Worm (Caenorhabditis elegans) whole organism, L1 larva: ENCODE results near the gene pfk-1.1.

Experiments
- Y116A8C.19 ChIP-seq: sonication (generic microtip); optimal IDR thresholded peaks from 2 replicates; lab custom pipeline; 2016; ENCODE audit warnings: missing compliant biosample characterization, missing genetic modification characterization, borderline replicate concordance
- egl-13 ChIP-seq: sonication (generic microtip); optimal IDR thresholded peaks from 2 replicates; lab custom pipeline; 2016; ENCODE audit warnings: missing genotype, missing genetic modification reagents, missing genetic modification characterization, missing compliant biosample characterization
- egl-27 ChIP-seq, 2 experiments: fragments of 150-350 bp in 1 of 2; sonication (generic microtip); optimal IDR thresholded peaks; 3 replicates each; lab custom pipeline; 2017 to 2018; ENCODE audit warnings: missing biosample characterization in 2 of 2, missing genetic modification characterization in 2 of 2, missing genetic modification reagents in 2 of 2
- nhr-237 ChIP-seq: fragments of 150-350 bp; optimal IDR thresholded peaks from 2 replicates; lab custom pipeline; 2014; ENCODE audit warnings: missing biosample characterization, missing genetic modification characterization
- nhr-47 ChIP-seq: sonication (generic microtip); optimal IDR thresholded peaks from 2 replicates; lab custom pipeline; 2016; ENCODE audit warnings: mild to moderate bottlenecking, missing genetic modification characterization, moderate library complexity, missing compliant biosample characterization
- rnt-1 ChIP-seq: sonication (generic microtip); optimal IDR thresholded peaks from 2 replicates; lab custom pipeline; 2016; ENCODE audit warnings: mild to moderate bottlenecking, missing genetic modification characterization, moderate library complexity, missing compliant biosample characterization

ce11 chrX:2946508-2947005 is 5.9 kb downstream of the pfk-1.1 start, which contains the start of the genes Y41G9A.10 and Y41G9A.5:
- TF ChIP-seq rnt-1 (tag; lab: Kevin White, UChicago) (no peak), Y116A8C.19 (no peak), nhr-237 (tag; lab: Kevin White, UChicago) (no peak), egl-13 (tag; lab: Kevin White, UChicago) (no peak), egl-27 (tag; optimal IDR thresholded peaks at IDR 0.05; lab: Kevin White, UChicago) (no peak), nhr-47 (tag; lab: Kevin White, UChicago) (no peak)
